Worm (Caenorhabditis elegans) whole organism, L4 larva: ENCODE data around the gene C31G12.4.

ENCODE experiments used
- daf-16 ChIP-seq, 3 experiments: sonication (generic microtip); optimal IDR thresholded peaks; 2 replicates each; lab custom pipeline; 2016 to 2017; ENCODE audit warnings: missing genetic modification characterization in 3 of 3, missing genetic modification reagents in 3 of 3, mild to moderate bottlenecking in 2 of 3, missing compliant biosample characterization in 2 of 3, missing biosample characterization in 1 of 3, moderate library complexity in 1 of 3
- daf-8 ChIP-seq: fragments of 200-800 bp; sonication (Bioruptor generic); IDR thresholded peaks from 2 replicates; pipeline ENCODE4 v1.3.6; 2022; ENCODE audit warnings: missing genetic modification characterization, missing compliant biosample characterization
- dpl-1 ChIP-seq: fragments of 150-350 bp; optimal IDR thresholded peaks from 2 replicates; lab custom pipeline; 2014; ENCODE audit warnings: missing biosample characterization, missing genetic modification reagents, missing genetic modification characterization
- egl-27 ChIP-seq: sonication (generic microtip); optimal IDR thresholded peaks from 3 replicates; lab custom pipeline; 2017; ENCODE audit warnings: missing biosample characterization, missing genetic modification reagents, missing genetic modification characterization
- fkh-10 ChIP-seq: fragments of 150-350 bp; optimal IDR thresholded peaks from 2 replicates; lab custom pipeline; 2014; ENCODE audit warnings: missing biosample characterization, missing genetic modification reagents, missing genetic modification characterization
- hlh-11 ChIP-seq: fragments of 200-800 bp; sonication (Bioruptor generic); optimal IDR thresholded peaks from 2 replicates; lab custom pipeline; 2018; ENCODE audit warnings: mild to moderate bottlenecking, missing genetic modification characterization, missing compliant biosample characterization
- hmg-1.1 ChIP-seq: fragments of 200-800 bp; sonication (Bioruptor generic); IDR thresholded peaks from 2 replicates; pipeline ENCODE4 v1.3.6; 2022; ENCODE audit warnings: missing genetic modification reagents, missing genetic modification characterization, missing compliant biosample characterization
- lin-29 ChIP-seq: fragments of 200-800 bp; sonication (Bioruptor generic); IDR thresholded peaks from 2 replicates; pipeline ENCODE4 v1.3.6; 2022; ENCODE audit warnings: missing genetic modification reagents, missing genetic modification characterization, missing compliant biosample characterization
- mdl-1 ChIP-seq, 2 experiments: fragments of 150-350 bp in 1 of 2; sonication (generic microtip) in 1 of 2; optimal IDR thresholded peaks; 2 replicates each; lab custom pipeline; 2014 to 2017; ENCODE audit warnings: missing biosample characterization in 2 of 2, missing genetic modification characterization in 2 of 2
- nhr-77 ChIP-seq: fragments of 150-350 bp; optimal IDR thresholded peaks from 2 replicates; lab custom pipeline; 2014; ENCODE audit warnings: missing biosample characterization, missing genetic modification characterization
- unc-62 ChIP-seq, 3 experiments: fragments of 150-350 bp in 1 of 3; sonication (generic microtip); optimal IDR thresholded peaks in 2 of 3; peaks in 1 of 3; 1 replicate in 1 of 3; 2 replicates in 2 of 3; lab custom pipeline; 2014 to 2017; ENCODE audit warnings: missing biosample characterization in 3 of 3, missing genetic modification characterization in 3 of 3, missing genetic modification reagents in 3 of 3, missing genotype in 1 of 3
- ztf-11 ChIP-seq: fragments of 150-350 bp; optimal IDR thresholded peaks from 2 replicates; lab custom pipeline; 2014; ENCODE audit warnings: missing biosample characterization, missing genetic modification characterization

DNA sequence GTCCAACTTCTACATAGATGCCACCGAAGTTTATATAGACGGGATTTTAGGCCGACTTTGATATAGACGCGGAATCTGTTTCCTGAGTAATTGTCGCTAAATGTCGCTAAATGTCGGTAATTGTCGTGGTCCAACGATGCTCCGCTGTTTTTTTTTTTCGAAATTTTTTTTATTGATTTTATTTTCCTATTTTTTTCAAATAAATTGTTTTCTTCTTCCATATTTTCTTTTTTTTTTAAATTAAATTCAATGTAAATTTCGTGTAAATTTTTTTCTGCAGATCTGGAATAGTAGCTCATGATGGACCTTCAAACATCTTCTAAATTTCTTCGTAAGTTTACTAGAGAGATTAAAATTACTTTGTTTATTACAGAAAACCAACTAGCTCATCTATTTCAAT lies 6.4 kb upstream of the C31G12.4 start, which contains the start of gene C31G12.3:
- TF ChIP-seq mdl-1 (tag; optimal IDR thresholded peaks at IDR 0.05; lab: Kevin White, UChicago), result no peak
- TF ChIP-seq dpl-1 (GFP tag; lab: Kevin White, UChicago), result no peak
- TF ChIP-seq nhr-77 (tag; lab: Kevin White, UChicago), result no peak
- TF ChIP-seq unc-62 (GFP tag; optimal IDR thresholded peaks at IDR 0.05 in 1 of 2; lab: Kevin White, UChicago), result no peak
- TF ChIP-seq unc-62 (tag; optimal IDR thresholded peaks at IDR 0.05; lab: Kevin White, UChicago), result no peak
- TF ChIP-seq ztf-11 (tag; lab: Kevin White, UChicago), result no peak
- no peak for TF ChIP-seq hmg-1.1
- TF ChIP-seq lin-29 (GFP tag; lab: Robert Waterston, UW), result no peak
- TF ChIP-seq daf-8 (GFP tag; lab: Robert Waterston, UW), result no peak
- no peak for TF ChIP-seq daf-16 (GFP tag; optimal IDR thresholded peaks at IDR 0.05; lab: Kevin White, UChicago)
- TF ChIP-seq daf-16 (tag; optimal IDR thresholded peaks at IDR 0.05; lab: Kevin White, UChicago), result no peak
- TF ChIP-seq egl-27 (tag; lab: Kevin White, UChicago), result no peak
- no peak for TF ChIP-seq hlh-11 (tag; lab: Kevin White, UChicago)
- TF ChIP-seq fkh-10 (GFP tag; lab: Kevin White, UChicago), result no peak
